Worm (Caenorhabditis elegans) whole organism, L1 larva: ENCODE data around the gene R144.12.

Experiments
- alr-1 ChIP-seq: fragments of 200-800 bp; sonication (Bioruptor generic); optimal IDR thresholded peaks from 2 replicates; lab custom pipeline; 2018; ENCODE audit warnings: borderline replicate concordance, mild to moderate bottlenecking, missing genetic modification characterization, missing compliant biosample characterization
- ama-1 ChIP-seq: fragments of 150-350 bp; optimal IDR thresholded peaks from 2 replicates; lab custom pipeline; 2014
- ceh-82 ChIP-seq, 3 experiments: fragments of 150-350 bp in 1 of 3; sonication (generic microtip) in 2 of 3; optimal IDR thresholded peaks; 2 replicates each; lab custom pipeline; 2014 to 2017; ENCODE audit warnings: missing biosample characterization in 3 of 3, missing genetic modification characterization in 3 of 3
- lin-39 ChIP-seq: fragments of 150-350 bp; optimal IDR thresholded peaks from 2 replicates; lab custom pipeline; 2014; ENCODE audit warnings: missing biosample characterization, missing genetic modification reagents, missing genetic modification characterization
- mdl-1 ChIP-seq, 2 experiments: fragments of 150-350 bp; optimal IDR thresholded peaks; 2 replicates each; lab custom pipeline; 2014 to 2017; ENCODE audit warnings: missing biosample characterization in 2 of 2, missing genetic modification characterization in 2 of 2, inconsistent platforms in 1 of 2
- pqm-1 ChIP-seq: sonication (generic microtip); optimal IDR thresholded peaks from 3 replicates; lab custom pipeline; 2017; ENCODE audit warnings: missing biosample characterization, missing genetic modification characterization
- sup-37 ChIP-seq: fragments of 200-800 bp; sonication (Bioruptor generic); optimal IDR thresholded peaks from 2 replicates; lab custom pipeline; 2018; ENCODE audit warnings: mild to moderate bottlenecking, missing genetic modification characterization, missing compliant biosample characterization
- ztf-11 ChIP-seq, 2 experiments: sonication (generic microtip); optimal IDR thresholded peaks; 2 replicates each; lab custom pipeline; 2016 to 2017; ENCODE audit warnings: missing genetic modification characterization in 2 of 2, missing biosample characterization in 1 of 2, missing compliant biosample characterization in 1 of 2
- ztf-4 ChIP-seq: fragments of 150-350 bp; optimal IDR thresholded peaks from 2 replicates; lab custom pipeline; 2014; ENCODE audit warnings: missing biosample characterization, missing genetic modification characterization

DNA sequence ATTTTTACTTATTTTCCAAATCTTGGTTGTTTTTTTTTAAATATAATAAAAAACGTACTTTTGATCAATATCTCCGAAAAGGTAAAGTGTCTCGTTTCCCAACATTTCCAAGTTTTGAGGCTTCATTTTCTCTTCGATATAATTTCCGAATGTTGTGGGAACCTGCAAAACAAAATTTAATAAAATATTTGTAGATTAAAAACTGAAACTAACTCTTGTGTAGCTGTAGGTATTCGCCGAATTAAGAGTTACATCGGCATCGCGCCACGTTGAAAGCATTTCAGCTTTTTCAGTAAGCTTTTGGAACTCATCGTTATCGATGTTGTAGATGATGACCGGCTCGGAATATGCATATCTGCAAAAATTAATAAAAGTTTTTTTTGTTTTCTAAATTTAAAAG lies 44.4 kb downstream of the R144.12 start, which contains the start of gene vps-22:
- TF ChIP-seq alr-1 (tag; lab: Kevin White, UChicago) (no peak), lin-39 (tag; lab: Kevin White, UChicago) (no peak), sup-37 (GFP tag; lab: Kevin White, UChicago) (no peak), mdl-1 (tag; optimal IDR thresholded peaks at IDR 0.05; lab: Kevin White, UChicago) (no peak), ztf-11 (tag; optimal IDR thresholded peaks at IDR 0.05; lab: Kevin White, UChicago) (no peak), ztf-4 (tag; lab: Kevin White, UChicago) (no peak), ceh-82 (tag; optimal IDR thresholded peaks at IDR 0.05; lab: Kevin White, UChicago) (no peak), pqm-1 (tag; lab: Kevin White, UChicago) (no peak), ama-1 (lab: Kevin White, UChicago) (no peak)
